Worm (Caenorhabditis elegans): ENCODE results near the gene R05G9R.1.

R05G9R.1 gene

DNA sequence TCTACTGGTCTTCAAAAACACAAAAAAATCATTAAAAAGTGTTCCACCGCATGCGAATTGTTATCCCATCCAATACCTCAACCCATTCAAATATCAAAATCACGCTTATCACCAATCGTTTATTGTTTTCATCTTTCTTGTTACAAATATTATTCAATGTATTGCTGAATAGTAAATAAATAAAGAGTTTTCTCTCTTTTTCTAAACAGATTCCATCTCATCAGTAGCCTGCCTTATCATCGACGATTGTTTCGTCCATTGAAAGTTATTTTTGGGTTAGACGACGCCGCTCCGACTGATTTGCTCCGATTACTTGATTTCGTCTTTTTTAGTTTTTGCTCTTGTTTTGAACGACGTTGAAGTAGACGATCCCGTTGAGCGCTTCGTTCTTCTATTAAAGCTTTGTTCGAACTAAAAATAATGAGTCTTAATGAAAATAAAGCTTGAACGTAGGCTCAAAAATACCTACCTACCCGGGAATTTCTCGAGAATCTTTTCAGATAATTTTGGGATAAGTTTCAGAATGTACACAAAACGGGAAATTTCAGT is 12.4 kb upstream of the R05G9R.1 start:
- TF ChIP-seq sem-2 (GFP tag; optimal IDR thresholded peaks at IDR 0.05) (no peak), elt-1 (tag; optimal IDR thresholded peaks at IDR 0.05; ENCODE audit: borderline replicate concordance, insufficient read depth) (no peak), lin-32 (GFP tag; optimal IDR thresholded peaks at IDR 0.05) (no peak), lin-13 (tag; optimal IDR thresholded peaks at IDR 0.05) (no peak), unc-39 (tag; optimal IDR thresholded peaks at IDR 0.05) (no peak), nhr-12 (tag; optimal IDR thresholded peaks at IDR 0.05) (no peak), zip-8 (tag; optimal IDR thresholded peaks at IDR 0.05) (no peak), flh-1 (GFP tag; optimal IDR thresholded peaks at IDR 0.05) (no peak), mep-1 (tag; optimal IDR thresholded peaks at IDR 0.05) (no peak), tbx-8 (GFP tag; optimal IDR thresholded peaks at IDR 0.05) (no peak), ceh-43 (GFP tag; optimal IDR thresholded peaks at IDR 0.05) (no peak), drap-1 (GFP tag; optimal IDR thresholded peaks at IDR 0.05) (no peak), bed-3 (GFP tag; optimal IDR thresholded peaks at IDR 0.05) (no peak), blmp-1 (tag; optimal IDR thresholded peaks at IDR 0.05) (no peak), ham-2 (GFP tag; optimal IDR thresholded peaks at IDR 0.05) (no peak), hlh-1 (tag; optimal IDR thresholded peaks at IDR 0.05) (no peak), ceh-83 (GFP tag; optimal IDR thresholded peaks at IDR 0.05) (no peak), M03D4.4 (tag; optimal IDR thresholded peaks at IDR 0.05) (no peak), unc-62 (GFP tag; optimal IDR thresholded peaks at IDR 0.05) (no peak)

DNA sequence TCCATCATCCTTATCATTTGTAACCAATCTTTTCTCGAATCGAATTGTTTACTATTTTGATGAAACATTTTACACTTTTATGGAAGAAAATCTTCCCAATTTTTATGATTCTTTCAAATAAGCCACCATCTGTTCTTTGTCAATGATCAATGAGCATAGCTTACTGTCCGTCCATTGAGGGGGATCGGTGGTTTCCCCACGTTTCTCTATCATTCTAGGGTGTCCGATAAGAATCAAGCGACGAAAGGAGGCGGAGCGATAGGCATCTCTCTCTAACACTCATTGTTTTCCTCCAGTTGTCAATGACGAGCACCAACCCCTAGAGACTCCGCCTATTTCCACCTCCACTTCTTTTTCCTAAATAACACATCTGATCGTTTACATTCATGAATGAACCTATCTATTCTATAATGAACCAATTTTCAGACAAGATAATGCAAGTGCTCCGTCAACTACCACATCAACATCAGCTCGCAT is 10.7 kb upstream of the R05G9R.1 start, which contains the start of gene C56E6.2:
Gene C56E6.2, plus strand, starts transcription at position 427 of the 477 bp plus-strand sequence.
- TF ChIP-seq unc-62 (GFP tag; optimal IDR thresholded peaks at IDR 0.05) (no peak), elt-1 (tag; optimal IDR thresholded peaks at IDR 0.05; ENCODE audit: borderline replicate concordance, insufficient read depth) (peak; percentile 81)

- TF ChIP-seq unc-39 (tag; optimal IDR thresholded peaks at IDR 0.05) (no peak), mep-1 (tag; optimal IDR thresholded peaks at IDR 0.05) (no peak), pha-4 (tag; optimal IDR thresholded peaks at IDR 0.05) (no peak)
These were observed 10.1 kb upstream of the R05G9R.1 start for ce11 chrII:6523940-6524339.

ce11 chrII:6522622-6523254 is 8.9 kb upstream of the R05G9R.1 start:
- TF ChIP-seq zip-8 (tag; optimal IDR thresholded peaks at IDR 0.05) (no peak), ham-2 (GFP tag; optimal IDR thresholded peaks at IDR 0.05) (peak; percentile 40), unc-120 (tag; optimal IDR thresholded peaks at IDR 0.05; ENCODE audit: poor library complexity, severe bottlenecking) (peak; percentile 44), unc-62 (GFP tag; optimal IDR thresholded peaks at IDR 0.05) (peak; percentile 58), cnd-1 (tag; optimal IDR thresholded peaks at IDR 0.05) (peak; percentile 25), snpc-4 (tag; optimal IDR thresholded peaks at IDR 0.05) (no peak), mls-2 (tag; optimal IDR thresholded peaks at IDR 0.05) (peak; percentile 73), sptf-1 (tag; optimal IDR thresholded peaks at IDR 0.05) (no peak), nhr-2 (tag; optimal IDR thresholded peaks at IDR 0.05) (peak; percentile 96), elt-3 (tag; optimal IDR thresholded peaks at IDR 0.05) (no peak), nhr-76 (tag; optimal IDR thresholded peaks at IDR 0.05) (no peak), M03D4.4 (tag; optimal IDR thresholded peaks at IDR 0.05) (peak; percentile 31), drap-1 (GFP tag; optimal IDR thresholded peaks at IDR 0.05) (no peak), ceh-43 (GFP tag; optimal IDR thresholded peaks at IDR 0.05) (no peak), hlh-1 (tag; optimal IDR thresholded peaks at IDR 0.05) (peak; percentile 41), mep-1 (tag; optimal IDR thresholded peaks at IDR 0.05) (peak; percentile 50)

DNA sequence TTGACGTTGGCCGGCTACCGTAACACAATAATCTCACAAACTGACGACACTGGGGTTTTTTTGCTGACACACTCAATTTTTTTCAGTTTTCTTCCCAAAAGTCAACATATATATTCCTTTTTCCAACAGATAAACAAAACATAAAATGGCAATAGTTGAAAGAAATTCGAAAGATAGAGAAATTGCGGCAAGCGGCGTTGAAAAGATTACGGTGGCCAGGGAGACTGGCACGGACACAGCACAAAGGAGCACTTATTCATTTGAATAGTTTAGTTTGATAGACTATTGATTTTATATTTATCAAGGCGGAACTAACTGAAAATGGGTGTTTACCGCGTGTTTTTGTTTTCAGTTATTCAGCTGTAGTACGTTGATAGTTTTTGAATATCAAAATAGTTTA is 7.5 kb upstream of the R05G9R.1 start, which contains the start of gene toe-2:
Gene toe-2, minus strand, starts transcription at position 70 of the 400 bp plus-strand sequence.
- TF ChIP-seq M03D4.4 (tag; optimal IDR thresholded peaks at IDR 0.05), result no peak
- no peak for TF ChIP-seq elt-1 (tag; optimal IDR thresholded peaks at IDR 0.05; ENCODE audit: borderline replicate concordance, insufficient read depth)
- no peak for TF ChIP-seq ceh-43 (GFP tag; optimal IDR thresholded peaks at IDR 0.05)
- no peak for TF ChIP-seq hlh-1 (tag; optimal IDR thresholded peaks at IDR 0.05)
- TF ChIP-seq unc-120 (tag; optimal IDR thresholded peaks at IDR 0.05; ENCODE audit: poor library complexity, severe bottlenecking), result no peak
- TF ChIP-seq nhr-237 (tag; optimal IDR thresholded peaks at IDR 0.05), result no peak

Measured in whole organism, mixed stage, embryonic.